Fruit fly (Drosophila melanogaster) whole organism, embryonic: ENCODE measurements around the gene CG44838.

Source experiments
- Aef1 ChIP-seq: fragments of 200-800 bp; sonication (Bioruptor generic); IDR thresholded peaks from 3 replicates; pipeline ENCODE4 v1.3.6; 2022; ENCODE audit warnings: missing biosample characterization, missing genetic modification characterization
- Atf6 ChIP-seq: fragments of 200-800 bp; sonication (Bioruptor generic); IDR thresholded peaks from 2 replicates; pipeline ENCODE4 v1.3.6; 2022; ENCODE audit warnings: missing biosample characterization, missing genetic modification characterization
- Bteb2 ChIP-seq: fragments of 200-800 bp; sonication (Bioruptor generic); optimal IDR thresholded peaks from 2 replicates; lab custom pipeline; 2016; ENCODE audit warnings: missing biosample characterization, missing genetic modification characterization
- C15 ChIP-seq: fragments of 200-800 bp; sonication (Bioruptor generic); IDR thresholded peaks from 3 replicates; pipeline ENCODE4 v1.3.6; 2022; ENCODE audit warnings: missing biosample characterization, missing genetic modification characterization
- CG11398 ChIP-seq: fragments of 200-800 bp; sonication (Bioruptor generic); optimal IDR thresholded peaks from 2 replicates; lab custom pipeline; 2016; ENCODE audit warnings: missing biosample characterization, missing genetic modification characterization
- CG15011 ChIP-seq: fragments of 200-800 bp; sonication (Bioruptor generic); optimal IDR thresholded peaks from 3 replicates; lab custom pipeline; 2018; ENCODE audit warnings: missing biosample characterization, mild to moderate bottlenecking, missing genetic modification characterization
- CG15269 ChIP-seq: fragments of 200-800 bp; sonication (Bioruptor generic); optimal IDR thresholded peaks from 2 replicates; lab custom pipeline; 2018; ENCODE audit warnings: missing biosample characterization, mild to moderate bottlenecking, missing genetic modification characterization, moderate library complexity
- CG16863 ChIP-seq: fragments of 200-800 bp; sonication (Bioruptor generic); optimal IDR thresholded peaks from 3 replicates; lab custom pipeline; 2016; ENCODE audit warnings: missing biosample characterization, missing genetic modification characterization
- CG18262 ChIP-seq: fragments of 200-800 bp; optimal IDR thresholded peaks from 3 replicates; lab custom pipeline; 2019; ENCODE audit warnings: missing biosample characterization, mild to moderate bottlenecking, missing genetic modification characterization, moderate library complexity
- CG30020 ChIP-seq: fragments of 200-800 bp; optimal IDR thresholded peaks from 2 replicates; lab custom pipeline; 2019; ENCODE audit warnings: missing biosample characterization, mild to moderate bottlenecking, missing genetic modification characterization, moderate library complexity
- CG31441 ChIP-seq: fragments of 200-800 bp; sonication (Bioruptor generic); IDR thresholded peaks from 2 replicates; pipeline ENCODE4 v1.3.6; 2022; ENCODE audit warnings: missing biosample characterization, missing genetic modification characterization
- CG5180 ChIP-seq: fragments of 200-800 bp; sonication (Bioruptor generic); optimal IDR thresholded peaks from 3 replicates; lab custom pipeline; 2017; ENCODE audit warnings: missing biosample characterization, missing genetic modification characterization, mild to moderate bottlenecking, moderate library complexity, missing genetic modification reagents
- CG6683 ChIP-seq: fragments of 200-800 bp; sonication (Bioruptor generic); optimal IDR thresholded peaks from 2 replicates; lab custom pipeline; 2017; ENCODE audit warnings: missing biosample characterization, mild to moderate bottlenecking, missing genetic modification characterization, missing genetic modification reagents
- CG7839 ChIP-seq: fragments of 200-800 bp; sonication (Bioruptor generic); optimal IDR thresholded peaks from 3 replicates; lab custom pipeline; 2018; ENCODE audit warnings: missing biosample characterization, mild to moderate bottlenecking, missing genetic modification characterization, moderate library complexity
- CG7987 ChIP-seq: fragments of 200-800 bp; sonication (Bioruptor generic); optimal IDR thresholded peaks from 2 replicates; lab custom pipeline; 2018; ENCODE audit warnings: missing biosample characterization, mild to moderate bottlenecking, missing genetic modification characterization, moderate library complexity
- CG8388 ChIP-seq: fragments of 200-800 bp; sonication (Bioruptor generic); optimal IDR thresholded peaks from 2 replicates; lab custom pipeline; 2019; ENCODE audit warnings: missing biosample characterization, mild to moderate bottlenecking, missing genetic modification characterization, moderate library complexity
- CG8478 ChIP-seq: fragments of >200 bp; optimal IDR thresholded peaks from 2 replicates; lab custom pipeline; 2018
- CoRest ChIP-seq: fragments of 200-800 bp; sonication (Bioruptor generic); optimal IDR thresholded peaks from 3 replicates; lab custom pipeline; 2018; ENCODE audit warnings: missing biosample characterization, mild to moderate bottlenecking, missing genetic modification characterization, moderate library complexity
- Dbx ChIP-seq: fragments of 200-800 bp; sonication (Bioruptor generic); IDR thresholded peaks from 3 replicates; pipeline ENCODE4 v1.3.6; 2022; ENCODE audit warnings: missing biosample characterization, missing genetic modification characterization
- Deaf1 ChIP-seq: fragments of 200-800 bp; optimal IDR thresholded peaks from 3 replicates; lab custom pipeline; 2019; ENCODE audit warnings: missing biosample characterization, mild to moderate bottlenecking, missing genetic modification characterization, moderate library complexity
- Doc2 ChIP-seq: fragments of 200-800 bp; sonication (Bioruptor generic); IDR thresholded peaks from 2 replicates; pipeline ENCODE4 v1.3.6; 2022; ENCODE audit warnings: missing biosample characterization, missing genetic modification characterization
- Drgx ChIP-seq: fragments of 200-800 bp; sonication (Bioruptor generic); IDR thresholded peaks from 2 replicates; pipeline ENCODE4 v1.3.6; 2022; ENCODE audit warnings: missing biosample characterization, missing genetic modification characterization
- HmgD ChIP-seq: fragments of 200-800 bp; sonication (Bioruptor generic); optimal IDR thresholded peaks from 3 replicates; lab custom pipeline; 2016; ENCODE audit warnings: missing biosample characterization, missing genetic modification characterization
- Hmr ChIP-seq: fragments of 200-800 bp; sonication (Bioruptor generic); optimal IDR thresholded peaks from 3 replicates; lab custom pipeline; 2017; ENCODE audit warnings: mild to moderate bottlenecking, missing biosample characterization, missing genetic modification reagents, missing genetic modification characterization
- Mrtf ChIP-seq: fragments of 200-800 bp; sonication (Bioruptor generic); IDR thresholded peaks from 3 replicates; pipeline ENCODE4 v1.3.6; 2022; ENCODE audit warnings: missing biosample characterization, missing genetic modification characterization
- NC2α ChIP-seq: fragments of 200-800 bp; sonication (Bioruptor generic); optimal IDR thresholded peaks from 2 replicates; lab custom pipeline; 2016; ENCODE audit warnings: missing biosample characterization, missing genetic modification characterization
- Opbp ChIP-seq: fragments of 200-800 bp; sonication (Bioruptor generic); IDR thresholded peaks from 3 replicates; pipeline ENCODE4 v1.3.6; 2022; ENCODE audit warnings: missing biosample characterization, missing genetic modification characterization; ENCODE audit not compliant: partially characterized antibody
- Pdp1 ChIP-seq, 2 experiments: fragments of 200-800 bp; sonication (Bioruptor generic); optimal IDR thresholded peaks; 3 replicates each; lab custom pipeline; 2016; ENCODE audit warnings: missing biosample characterization in 2 of 2, missing genetic modification characterization in 2 of 2, mild to moderate bottlenecking in 1 of 2, moderate library complexity in 1 of 2
- Rx ChIP-seq: fragments of 200-800 bp; sonication (Bioruptor generic); IDR thresholded peaks from 2 replicates; pipeline ENCODE4 v1.3.6; 2022; ENCODE audit warnings: missing biosample characterization, missing genetic modification characterization
- Scr ChIP-seq: fragments of 200-800 bp; sonication (Bioruptor generic); IDR thresholded peaks from 2 replicates; pipeline ENCODE4 v1.3.6; 2022; ENCODE audit warnings: missing biosample characterization, missing genetic modification characterization; ENCODE audit not compliant: partially characterized antibody
- Spps ChIP-seq: fragments of 200-800 bp; sonication (Bioruptor generic); optimal IDR thresholded peaks from 2 replicates; lab custom pipeline; 2018; ENCODE audit warnings: missing biosample characterization, mild to moderate bottlenecking, missing genetic modification characterization
- bcd ChIP-seq: fragments of 200-800 bp; sonication (Bioruptor generic); optimal IDR thresholded peaks from 2 replicates; lab custom pipeline; 2017; ENCODE audit warnings: missing biosample characterization, mild to moderate bottlenecking, missing genetic modification characterization
- cas ChIP-seq: fragments of 200-800 bp; sonication (Bioruptor generic); IDR thresholded peaks from 2 replicates; pipeline ENCODE4 v1.3.6; 2022; ENCODE audit warnings: missing biosample characterization, missing genetic modification characterization
- cg ChIP-seq: fragments of 200-800 bp; sonication (Bioruptor generic); optimal IDR thresholded peaks from 3 replicates; lab custom pipeline; 2019; ENCODE audit warnings: missing biosample characterization, mild to moderate bottlenecking, missing genetic modification characterization, moderate library complexity
- exex ChIP-seq: fragments of 200-800 bp; sonication (Bioruptor generic); optimal IDR thresholded peaks from 4 replicates; lab custom pipeline; 2018; ENCODE audit warnings: missing biosample characterization, mild to moderate bottlenecking, missing genetic modification characterization, moderate library complexity
- fd96Cb ChIP-seq: fragments of 200-800 bp; sonication (Bioruptor generic); optimal IDR thresholded peaks from 2 replicates; lab custom pipeline; 2018; ENCODE audit warnings: missing biosample characterization, mild to moderate bottlenecking, missing genetic modification characterization, moderate library complexity
- gem ChIP-seq: fragments of 200-800 bp; sonication (Bioruptor generic); optimal IDR thresholded peaks from 2 replicates; lab custom pipeline; 2019; ENCODE audit warnings: missing biosample characterization, mild to moderate bottlenecking, missing genetic modification characterization, moderate library complexity
- grn ChIP-seq: fragments of 200-800 bp; sonication (Bioruptor generic); optimal IDR thresholded peaks from 3 replicates; lab custom pipeline; 2017; ENCODE audit warnings: missing biosample characterization, missing genetic modification characterization
- gt ChIP-seq: fragments of 200-800 bp; sonication (Bioruptor generic); IDR thresholded peaks from 2 replicates; pipeline ENCODE4 v1.3.6; 2022; ENCODE audit warnings: missing biosample characterization, missing genetic modification characterization
- insv ChIP-seq, 2 experiments: fragments of 200-800 bp; sonication (Bioruptor generic); optimal IDR thresholded peaks; 3 replicates each; lab custom pipeline; 2016 to 2018; ENCODE audit warnings: missing biosample characterization in 2 of 2, missing genetic modification characterization in 2 of 2
- jing ChIP-seq: fragments of 200-800 bp; sonication (Bioruptor generic); optimal IDR thresholded peaks from 2 replicates; lab custom pipeline; 2018; ENCODE audit warnings: missing biosample characterization, mild to moderate bottlenecking, missing genetic modification characterization
- kni ChIP-seq: fragments of 200-800 bp; sonication (Bioruptor generic); optimal IDR thresholded peaks from 3 replicates; lab custom pipeline; 2017; ENCODE audit warnings: mild to moderate bottlenecking, missing biosample characterization, missing genetic modification reagents, missing genetic modification characterization
- maf-S ChIP-seq: fragments of 200-800 bp; sonication (Bioruptor generic); optimal IDR thresholded peaks from 2 replicates; lab custom pipeline; 2016; ENCODE audit warnings: missing biosample characterization, missing genetic modification characterization
- run ChIP-seq: fragments of 200-800 bp; sonication (Bioruptor generic); optimal IDR thresholded peaks from 3 replicates; lab custom pipeline; 2018; ENCODE audit warnings: missing biosample characterization, mild to moderate bottlenecking, missing genetic modification characterization
- stc ChIP-seq: fragments of 200-800 bp; sonication (Bioruptor generic); IDR thresholded peaks from 2 replicates; pipeline ENCODE4 v1.3.6; 2022; ENCODE audit warnings: missing biosample characterization, missing genetic modification characterization
- unc-4 ChIP-seq: fragments of 200-800 bp; sonication (Bioruptor generic); IDR thresholded peaks from 2 replicates; pipeline ENCODE4 v1.3.6; 2022; ENCODE audit warnings: missing biosample characterization, missing genetic modification characterization; ENCODE audit not compliant: partially characterized antibody
- zen2 ChIP-seq: fragments of 200-800 bp; sonication (Bioruptor generic); IDR thresholded peaks from 3 replicates; pipeline ENCODE4 v1.3.6; 2022; ENCODE audit warnings: missing biosample characterization, missing genetic modification characterization; ENCODE audit not compliant: partially characterized antibody
- zfh1 ChIP-seq: fragments of 200-800 bp; sonication (Bioruptor generic); IDR thresholded peaks from 3 replicates; pipeline ENCODE4 v1.3.6; 2022; ENCODE audit warnings: missing biosample characterization, missing genetic modification characterization

Gene CG44838

dm6 chr3L:9429665-9430607 lies 30.9 kb upstream of the CG44838 start, which contains the start of the genes RpS17 and MTF-1 (continued):
- TF ChIP-seq Opbp (GFP tag; lab: Robert Waterston, UW) (no peak), insv (GFP tag; optimal IDR thresholded peaks at IDR 0.05; lab: Kevin White, UChicago) (peak in 1 of 2 experiments; percentile 27), jing (GFP tag; lab: Kevin White, UChicago) (no peak), grn (GFP tag; lab: Kevin White, UChicago) (peak; percentile 91), CG11398 (GFP tag; lab: Kevin White, UChicago) (peak; percentile 62), exex (tag; lab: Kevin White, UChicago) (peak; percentile 45), Atf6 (GFP tag; lab: Robert Waterston, UW) (no peak), Rx (GFP tag; lab: Robert Waterston, UW) (0 out of 2 replicates have a peak, but pooled peaks have one; percentile 22), maf-S (GFP tag; lab: Kevin White, UChicago) (peak; percentile 4), Dbx (peak; percentile 34; the same call in 2 of the 3 replicates), CG6683 (GFP tag; lab: Kevin White, UChicago) (no peak), cg (GFP tag; lab: Kevin White, UChicago) (peak; percentile 14), Aef1 (GFP tag; lab: Robert Waterston, UW) (no peak), Drgx (GFP tag; lab: Robert Waterston, UW) (no peak), stc (GFP tag; lab: Robert Waterston, UW) (peak; percentile 10; the same call in 1 of the 2 replicates), kni (GFP tag; lab: Kevin White, UChicago) (peak; percentile 22), unc-4 (GFP tag; lab: Robert Waterston, UW) (no peak), cas (GFP tag; lab: Robert Waterston, UW) (no peak), CG31441 (GFP tag; lab: Robert Waterston, UW) (peak; percentile 41; the same call in 1 of the 2 replicates), zen2 (GFP tag; lab: Robert Waterston, UW) (no peak), Hmr (peak; percentile 66), CG8478 (lab: Kevin White, UChicago) (no peak), C15 (GFP tag; lab: Robert Waterston, UW) (no peak), CG5180 (GFP tag; lab: Kevin White, UChicago) (peak; percentile 38), CG16863 (GFP tag; lab: Kevin White, UChicago) (no peak), HmgD (GFP tag; lab: Kevin White, UChicago) (no peak), Pdp1 (GFP tag; optimal IDR thresholded peaks at IDR 0.05; lab: Kevin White, UChicago) (peak in 1 of 2 experiments; percentile 57), CG15011 (GFP tag; lab: Kevin White, UChicago) (peak; percentile 41), zfh1 (GFP tag; lab: Robert Waterston, UW) (peak; percentile 68; the same call in 2 of the 3 replicates), NC2α (GFP tag; lab: Kevin White, UChicago) (no peak), gt (GFP tag; lab: Robert Waterston, UW) (no peak), run (tag; lab: Kevin White, UChicago) (peak; percentile 7), Deaf1 (peak; percentile 10), CG15269 (tag; lab: Kevin White, UChicago) (peak; percentile 57), gem (tag; lab: Kevin White, UChicago) (peak; percentile 35), Scr (no peak; the same call in 1 of the 2 replicates), Bteb2 (GFP tag; lab: Kevin White, UChicago) (no peak), CG8388 (GFP tag; lab: Kevin White, UChicago) (peak; percentile 35), CG30020 (tag; lab: Kevin White, UChicago) (peak; percentile 7), Mrtf (GFP tag; lab: Robert Waterston, UW) (no peak), Doc2 (GFP tag; lab: Robert Waterston, UW) (no peak), CG18262 (peak; percentile 50), CoRest (tag; lab: Kevin White, UChicago) (peak; percentile 31), bcd (peak; percentile 48), CG7987 (GFP tag; lab: Kevin White, UChicago) (peak; percentile 64), Spps (tag; lab: Kevin White, UChicago) (peak; percentile 15), fd96Cb (tag; lab: Kevin White, UChicago) (no peak), CG7839 (peak; percentile 37)
